Fruit fly (Drosophila melanogaster): Measurements from ENCODE around the gene Task6.

Task6 gene

DNA sequence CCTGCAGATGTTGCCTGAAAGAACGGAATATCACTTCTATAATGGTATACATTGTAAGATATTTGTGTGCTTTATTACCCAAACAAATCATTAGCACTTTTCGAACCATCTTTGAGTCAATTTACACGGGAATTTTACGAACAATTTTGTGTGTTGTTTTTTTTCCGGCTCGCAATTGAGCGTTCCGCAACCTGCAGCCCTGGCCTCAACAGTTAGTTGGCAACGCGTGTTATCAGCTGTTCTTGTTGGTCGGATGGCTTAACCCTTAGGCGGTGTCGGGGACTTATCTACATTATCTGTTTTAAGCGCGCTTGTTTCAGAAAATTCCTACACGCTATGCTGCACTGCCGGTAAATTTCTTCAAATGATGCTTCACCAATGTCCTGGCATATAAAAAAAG lies 36.3 kb upstream of the Task6 start (continued):
- no peak for TF ChIP-seq CG14860 (GFP tag; IDR thresholded peaks at IDR 0.05; ENCODE audit: partially characterized antibody)
- TF ChIP-seq Hr39 (optimal IDR thresholded peaks at IDR 0.05): no peak
- TF ChIP-seq ATbp (GFP tag; optimal IDR thresholded peaks at IDR 0.05): no peak
- peak; percentile 55 for TF ChIP-seq CG32772 (GFP tag; IDR thresholded peaks at IDR 0.05)
- no peak for TF ChIP-seq CG18476 (GFP tag; optimal IDR thresholded peaks at IDR 0.05)
- TF ChIP-seq CG7987 (GFP tag; optimal IDR thresholded peaks at IDR 0.05): peak; percentile 9
- no peak for TF ChIP-seq pnt (GFP tag; optimal IDR thresholded peaks at IDR 0.05)
- TF ChIP-seq CG6791 (GFP tag; IDR thresholded peaks at IDR 0.05; ENCODE audit: partially characterized antibody): no peak
- no peak for TF ChIP-seq hkb (optimal IDR thresholded peaks at IDR 0.05)
- TF ChIP-seq hkb (GFP tag; IDR thresholded peaks at IDR 0.05): 0 out of 2 replicates have a peak, but pooled peaks have one; percentile 15
- TF ChIP-seq Opbp (GFP tag; IDR thresholded peaks at IDR 0.05; ENCODE audit: partially characterized antibody): 0 out of 3 replicates have a peak, but pooled peaks have one; percentile 32
- TF ChIP-seq tin (GFP tag; optimal IDR thresholded peaks at IDR 0.05): no peak
- peak; percentile 47 for TF ChIP-seq Rfx (GFP tag; IDR thresholded peaks at IDR 0.05)
- TF ChIP-seq Optix (GFP tag; IDR thresholded peaks at IDR 0.05): 0 out of 3 replicates have a peak, but pooled peaks have one; percentile 26
- TF ChIP-seq scrt (GFP tag; optimal IDR thresholded peaks at IDR 0.05): no peak
- TF ChIP-seq CG12299 (tag; optimal IDR thresholded peaks at IDR 0.05): no peak
- no peak for TF ChIP-seq phol (tag; optimal IDR thresholded peaks at IDR 0.05)
- peak; percentile 40; the same call in 1 of the 3 replicates for TF ChIP-seq vnd (GFP tag; IDR thresholded peaks at IDR 0.05; ENCODE audit: partially characterized antibody)
- TF ChIP-seq Hr51 (GFP tag; optimal IDR thresholded peaks at IDR 0.05): no peak
- no peak for TF ChIP-seq pfk (GFP tag; optimal IDR thresholded peaks at IDR 0.05)
- TF ChIP-seq CG6654 (GFP tag; optimal IDR thresholded peaks at IDR 0.05): no peak
- peak; percentile 51; the same call in 1 of the 3 replicates for TF ChIP-seq ken (GFP tag; IDR thresholded peaks at IDR 0.05)
- peak; percentile 89 for TF ChIP-seq row (GFP tag; IDR thresholded peaks at IDR 0.05)
- no peak for TF ChIP-seq ind (GFP tag; optimal IDR thresholded peaks at IDR 0.05)
- TF ChIP-seq nerfin-1 (tag; optimal IDR thresholded peaks at IDR 0.05): peak; percentile 19
- peak; percentile 81; the same call in 1 of the 3 replicates for TF ChIP-seq CG34422 (GFP tag; IDR thresholded peaks at IDR 0.05)
- no peak for TF ChIP-seq cg (GFP tag; optimal IDR thresholded peaks at IDR 0.05)
- peak in 1 of 2 experiments; percentile 12 for TF ChIP-seq Hr78 (GFP tag; optimal IDR thresholded peaks at IDR 0.05)
- peak; percentile 31; the same call in 1 of the 2 replicates for TF ChIP-seq vvl (GFP tag; IDR thresholded peaks at IDR 0.05)
- no peak for TF ChIP-seq ato (GFP tag; IDR thresholded peaks at IDR 0.05; ENCODE audit: partially characterized antibody)
- TF ChIP-seq Oli (tag; optimal IDR thresholded peaks at IDR 0.05): no peak
- TF ChIP-seq bowl (GFP tag; IDR thresholded peaks at IDR 0.05): no peak
- TF ChIP-seq Pdp1 (GFP tag; optimal IDR thresholded peaks at IDR 0.05): no peak
- 0 out of 2 replicates have a peak, but pooled peaks have one; percentile 36 for TF ChIP-seq CG32767 (GFP tag; IDR thresholded peaks at IDR 0.05)
- no peak for TF ChIP-seq Hmx (GFP tag; optimal IDR thresholded peaks at IDR 0.05)
- TF ChIP-seq CG4328 (GFP tag; optimal IDR thresholded peaks at IDR 0.05): no peak

DNA sequence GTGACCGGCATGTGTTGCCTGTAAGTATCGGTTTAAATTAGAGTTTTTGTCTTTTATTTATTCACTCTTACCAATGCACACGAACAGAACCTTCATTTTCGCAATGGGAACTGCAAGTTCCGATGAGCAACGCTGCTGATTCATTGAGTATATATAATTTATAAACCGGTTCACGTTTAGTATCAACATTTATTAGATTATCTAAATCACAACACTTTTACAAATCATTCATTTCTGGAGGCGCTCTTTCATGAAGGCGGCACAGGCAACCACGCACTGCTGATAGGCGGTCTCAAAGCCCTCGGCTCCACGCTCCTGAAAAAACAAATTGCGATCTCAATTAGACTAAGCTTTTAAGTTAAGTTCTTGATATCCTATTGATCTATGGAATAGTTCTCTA lies 35.5 kb upstream of the Task6 start, which contains the start of gene Argp:
Gene Argp, minus strand, starts transcription at position 101 of the 400 bp plus-strand sequence.
- TF ChIP-seq Scr (GFP tag; IDR thresholded peaks at IDR 0.05; ENCODE audit: partially characterized antibody) (no peak), CG9215 (GFP tag; IDR thresholded peaks at IDR 0.05) (no peak), peb (GFP tag; IDR thresholded peaks at IDR 0.05) (no peak), CG31441 (GFP tag; IDR thresholded peaks at IDR 0.05) (no peak), psq (GFP tag; optimal IDR thresholded peaks at IDR 0.05) (no peak), CG4707 (GFP tag; optimal IDR thresholded peaks at IDR 0.05) (no peak), toy (GFP tag; IDR thresholded peaks at IDR 0.05) (no peak), CG8944 (GFP tag; optimal IDR thresholded peaks at IDR 0.05) (no peak)
